Worm (Caenorhabditis elegans): ENCODE results near the gene Y116A8C.9.
"Not testable (repeated sequence)": the region's sequence is repeated elsewhere in the genome, so short reads cannot be mapped to it uniquely, and the experiment has no call there.

Gene Y116A8C.9

DNA sequence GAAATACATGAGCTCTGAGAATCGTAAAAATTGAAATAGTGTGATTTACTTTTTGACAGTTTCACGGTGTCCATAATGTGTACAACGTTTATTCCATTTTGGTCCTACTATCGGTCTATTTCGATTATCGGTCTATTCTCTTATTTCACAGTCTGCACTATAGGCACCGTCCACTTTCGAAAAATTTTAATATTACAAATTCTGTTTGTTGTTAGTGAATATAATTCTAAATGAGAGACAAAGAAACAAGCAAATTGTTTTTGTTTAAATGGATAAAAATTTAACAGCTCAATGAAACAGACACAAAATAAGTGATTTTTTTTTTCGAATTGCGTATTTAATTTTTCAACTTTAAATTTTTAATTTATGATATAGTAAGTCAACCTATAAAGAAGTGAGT lies 48.4 kb downstream of the Y116A8C.9 start:
- TF ChIP-seq eyg-1 (tag; optimal IDR thresholded peaks at IDR 0.05) (no peak), hlh-8 (tag; optimal IDR thresholded peaks at IDR 0.05) (no peak), fkh-6 (tag; optimal IDR thresholded peaks at IDR 0.05) (no peak), sox-4 (tag; optimal IDR thresholded peaks at IDR 0.05) (no peak), ceh-6 (GFP tag; optimal IDR thresholded peaks at IDR 0.05) (no peak), ceh-30 (tag; optimal IDR thresholded peaks at IDR 0.05) (no peak), hlh-13 (GFP tag; optimal IDR thresholded peaks at IDR 0.05) (no peak), C38D4.7 (GFP tag; optimal IDR thresholded peaks at IDR 0.05) (no peak)

DNA sequence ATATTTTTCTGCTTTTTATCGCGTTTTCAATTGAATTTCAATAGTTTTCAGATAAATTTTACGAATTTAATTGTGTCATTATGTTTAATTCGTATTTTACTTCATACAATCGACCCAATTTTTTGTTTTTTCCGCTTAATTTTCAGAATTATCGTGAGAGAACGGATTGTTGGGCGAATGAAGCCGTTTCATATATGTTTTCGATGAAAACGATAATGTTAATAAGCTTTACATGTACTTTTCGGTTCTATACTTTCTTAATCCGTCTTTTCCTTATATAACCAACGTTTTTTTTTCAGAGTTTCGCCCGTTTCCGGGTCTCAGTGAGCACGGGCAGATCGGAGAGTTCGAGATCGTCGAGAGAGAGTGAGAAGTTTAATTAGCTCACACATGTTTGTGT lies 51.3 kb downstream of the Y116A8C.9 start, which contains the start of gene T06A10.2:
TSS of gene T06A10.2 (plus strand) at position 301 of the 400 bp plus-strand sequence.
- TF ChIP-seq nfya-1 (tag; optimal IDR thresholded peaks at IDR 0.05); hlh-13 (GFP tag; optimal IDR thresholded peaks at IDR 0.05); eyg-1 (tag; optimal IDR thresholded peaks at IDR 0.05): not testable (repeated sequence)
